Worm (Caenorhabditis elegans): Measurements from ENCODE around the gene F43C11.7.

ce11 chrII:2317883-2318357 is 17.8 kb upstream of the F43C11.7 start, which contains the start of the genes ZK1240.5 and ZK1240.9:
- TF ChIP-seq pha-4 (tag; optimal IDR thresholded peaks at IDR 0.05): no peak
- no peak for TF ChIP-seq nhr-12 (tag; optimal IDR thresholded peaks at IDR 0.05)
- no peak for TF ChIP-seq snpc-4 (tag; optimal IDR thresholded peaks at IDR 0.05)
- no peak for TF ChIP-seq unc-62 (GFP tag; optimal IDR thresholded peaks at IDR 0.05)
- no peak for TF ChIP-seq nhr-28 (tag; optimal IDR thresholded peaks at IDR 0.05)
- no peak for TF ChIP-seq unc-120 (tag; optimal IDR thresholded peaks at IDR 0.05; ENCODE audit: poor library complexity, severe bottlenecking)
- no peak for TF ChIP-seq tbx-8 (GFP tag; optimal IDR thresholded peaks at IDR 0.05)
- TF ChIP-seq unc-39 (tag; optimal IDR thresholded peaks at IDR 0.05): no peak
- TF ChIP-seq blmp-1 (tag; optimal IDR thresholded peaks at IDR 0.05): no peak
- TF ChIP-seq ztf-11 (tag; optimal IDR thresholded peaks at IDR 0.05): no peak
- TF ChIP-seq nhr-237 (tag; optimal IDR thresholded peaks at IDR 0.05): no peak
- no peak for TF ChIP-seq lsy-2 (tag; optimal IDR thresholded peaks at IDR 0.05)
- TF ChIP-seq elt-3 (tag; optimal IDR thresholded peaks at IDR 0.05): no peak
- TF ChIP-seq drap-1 (GFP tag; optimal IDR thresholded peaks at IDR 0.05): no peak
